Worm (Caenorhabditis elegans) whole organism, young adult: ENCODE results near the gene vab-19.

Source experiments
- B0019.2 ChIP-seq: fragments of 200-800 bp; sonication (Bioruptor generic); conservative IDR thresholded peaks from 2 replicates; pipeline ENCODE4 v1.3.6; 2022; ENCODE audit warnings: missing genetic modification reagents, missing genetic modification characterization, missing compliant biosample characterization
- F57A8.1 ChIP-seq: fragments of 200-800 bp; sonication (Bioruptor generic); optimal IDR thresholded peaks from 2 replicates; lab custom pipeline; 2018; ENCODE audit warnings: mild to moderate bottlenecking, missing genetic modification characterization, moderate library complexity, missing compliant biosample characterization
- aptf-2 ChIP-seq: fragments of 200-800 bp; sonication (Bioruptor generic); conservative IDR thresholded peaks from 2 replicates; pipeline ENCODE4 v1.3.6; 2022; ENCODE audit warnings: missing genetic modification reagents, missing genetic modification characterization, missing compliant biosample characterization
- cebp-2 ChIP-seq: fragments of 200-800 bp; sonication (Bioruptor generic); IDR thresholded peaks from 2 replicates; pipeline ENCODE4 v1.3.6; 2022; ENCODE audit warnings: missing genetic modification characterization, missing compliant biosample characterization
- hrde-1 ChIP-seq: sonication (generic microtip); optimal IDR thresholded peaks from 2 replicates; lab custom pipeline; 2016; ENCODE audit warnings: missing genetic modification characterization, mild to moderate bottlenecking, missing compliant biosample characterization, moderate library complexity, missing genotype, missing genetic modification reagents, borderline replicate concordance
- let-607 ChIP-seq, 2 experiments: fragments of 200-800 bp in 1 of 2; sonication (Bioruptor generic) in 1 of 2; sonication (generic microtip) in 1 of 2; optimal IDR thresholded peaks; 2 replicates each; lab custom pipeline; 2016 to 2018; ENCODE audit warnings: mild to moderate bottlenecking in 2 of 2, missing compliant biosample characterization in 2 of 2, missing genetic modification characterization in 2 of 2, moderate library complexity in 2 of 2, missing genotype in 1 of 2
- lir-1 ChIP-seq: fragments of 200-800 bp; sonication (Bioruptor generic); conservative IDR thresholded peaks from 2 replicates; pipeline ENCODE4 v1.3.6; 2022; ENCODE audit warnings: missing genetic modification reagents, missing genetic modification characterization, missing compliant biosample characterization
- nfya-2 ChIP-seq: fragments of 200-800 bp; sonication (Bioruptor generic); IDR thresholded peaks from 2 replicates; pipeline ENCODE4 v1.3.6; 2022; ENCODE audit warnings: missing genetic modification reagents, missing genetic modification characterization, missing compliant biosample characterization
- sea-2 ChIP-seq: fragments of 200-800 bp; sonication (Bioruptor generic); IDR thresholded peaks from 2 replicates; pipeline ENCODE4 v1.3.6; 2022; ENCODE audit warnings: missing genetic modification characterization, missing compliant biosample characterization
- zfh-2 ChIP-seq: fragments of 200-800 bp; sonication (Bioruptor generic); conservative IDR thresholded peaks from 2 replicates; pipeline ENCODE4 v1.3.6; 2022; ENCODE audit warnings: missing genetic modification reagents, missing genetic modification characterization, missing compliant biosample characterization

DNA sequence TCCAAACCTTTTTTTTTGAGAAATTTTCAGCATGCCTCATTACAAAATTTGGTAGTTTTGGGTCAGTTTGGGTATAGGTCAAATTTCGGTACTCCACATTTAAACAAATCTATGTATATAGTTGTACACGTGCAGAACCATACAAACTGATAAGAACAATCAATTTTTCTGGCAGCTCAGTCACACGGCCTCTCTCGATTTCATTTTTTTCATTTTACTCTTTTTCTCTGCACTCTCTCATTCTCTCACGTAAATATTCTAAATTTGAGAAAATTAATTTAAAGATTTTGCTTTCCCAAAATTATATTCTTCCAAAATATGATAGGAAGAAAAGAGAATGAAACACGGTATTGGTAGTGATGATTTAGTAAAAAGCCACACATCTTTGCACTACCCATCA lies 21.9 kb upstream of the vab-19 start:
- no peak for TF ChIP-seq sea-2 (GFP tag; lab: Robert Waterston, UW)
- no peak for TF ChIP-seq F57A8.1 (GFP tag; lab: Kevin White, UChicago)
- TF ChIP-seq cebp-2 (GFP tag; lab: Robert Waterston, UW): no peak
- no peak for TF ChIP-seq B0019.2 (GFP tag; lab: Robert Waterston, UW)
- TF ChIP-seq let-607 (tag; optimal IDR thresholded peaks at IDR 0.05; lab: Kevin White, UChicago): no peak
- TF ChIP-seq lir-1 (GFP tag; lab: Robert Waterston, UW): no peak
- TF ChIP-seq nfya-2 (GFP tag; lab: Robert Waterston, UW): no peak
- no peak for TF ChIP-seq zfh-2
- TF ChIP-seq aptf-2 (GFP tag; lab: Robert Waterston, UW): no peak
- no peak for TF ChIP-seq hrde-1 (tag; lab: Kevin White, UChicago)
